Worm (Caenorhabditis elegans) whole organism, midembryonic: ENCODE data around the gene arx-4.

Source experiments
- T22C8.4 ChIP-seq: fragments of 200-800 bp; sonication (Bioruptor generic); IDR thresholded peaks from 2 replicates; pipeline ENCODE4 v1.3.6; 2022; ENCODE audit warnings: missing genetic modification characterization, missing compliant biosample characterization
- cog-1 ChIP-seq: sonication (generic microtip); optimal IDR thresholded peaks from 2 replicates; lab custom pipeline; 2016; ENCODE audit warnings: missing genetic modification characterization, missing compliant biosample characterization
- flt-1 ChIP-seq: fragments of 200-800 bp; sonication (Bioruptor generic); IDR thresholded peaks from 2 replicates; pipeline ENCODE4 v1.3.6; 2022; ENCODE audit warnings: missing genetic modification characterization, missing compliant biosample characterization
- med-1 ChIP-seq: sonication (generic microtip); optimal IDR thresholded peaks from 2 replicates; lab custom pipeline; 2017; ENCODE audit warnings: missing genetic modification characterization, mild to moderate bottlenecking, missing compliant biosample characterization, antibody characterized with exemption, missing genetic modification reagents; ENCODE audit not compliant: insufficient read depth
- ref-1 ChIP-seq: fragments of 200-800 bp; sonication (Bioruptor generic); conservative IDR thresholded peaks from 2 replicates; pipeline ENCODE4 v1.3.6; 2022; ENCODE audit warnings: missing genetic modification reagents, missing genetic modification characterization, missing compliant biosample characterization

ce11 chrIII:856908-857307 lies 5.2 kb upstream of the arx-4 start:
- TF ChIP-seq flt-1 (GFP tag; lab: Robert Waterston, UW) (no peak), ref-1 (GFP tag; lab: Robert Waterston, UW) (no peak), med-1 (GFP tag; lab: Kevin White, UChicago) (no peak), cog-1 (tag; lab: Kevin White, UChicago) (no peak), T22C8.4 (GFP tag; lab: Robert Waterston, UW) (no peak)
